Fruit fly (Drosophila melanogaster) whole organism, embryonic: ENCODE data around the gene CG1246.
A peak's percentile ranks its signal among the peaks of the same experiment; 100 is the strongest.

Experiments used
- Atf6 ChIP-seq: fragments of 200-800 bp; sonication (Bioruptor generic); IDR thresholded peaks from 2 replicates; pipeline ENCODE4 v1.3.6; 2022; ENCODE audit warnings: missing biosample characterization, missing genetic modification characterization
- CG10147 ChIP-seq: fragments of 200-800 bp; sonication (Bioruptor generic); optimal IDR thresholded peaks from 2 replicates; lab custom pipeline; 2019; ENCODE audit warnings: missing biosample characterization, mild to moderate bottlenecking, missing genetic modification characterization, moderate library complexity
- CG1233 ChIP-seq: fragments of 200-800 bp; sonication (Bioruptor generic); optimal IDR thresholded peaks from 4 replicates; lab custom pipeline; 2018; ENCODE audit warnings: missing biosample characterization, mild to moderate bottlenecking, missing genetic modification characterization
- CG12769 ChIP-seq: fragments of 200-800 bp; sonication (Bioruptor generic); optimal IDR thresholded peaks from 2 replicates; lab custom pipeline; 2019; ENCODE audit warnings: missing biosample characterization, mild to moderate bottlenecking, missing genetic modification characterization, moderate library complexity
- CG15514 ChIP-seq: fragments of 200-800 bp; sonication (Bioruptor generic); optimal IDR thresholded peaks from 3 replicates; lab custom pipeline; 2017; ENCODE audit warnings: missing biosample characterization, missing genetic modification characterization, mild to moderate bottlenecking, moderate library complexity, missing genetic modification reagents
- CG15601 ChIP-seq: fragments of 200-800 bp; sonication (Bioruptor generic); optimal IDR thresholded peaks from 3 replicates; lab custom pipeline; 2019; ENCODE audit warnings: missing biosample characterization, mild to moderate bottlenecking, missing genetic modification characterization, moderate library complexity
- CG15696 ChIP-seq: fragments of 200-800 bp; sonication (Bioruptor generic); optimal IDR thresholded peaks from 2 replicates; lab custom pipeline; 2019; ENCODE audit warnings: missing biosample characterization, mild to moderate bottlenecking, missing genetic modification characterization, moderate library complexity
- CG17359 ChIP-seq: fragments of 200-800 bp; sonication (Bioruptor generic); optimal IDR thresholded peaks from 3 replicates; lab custom pipeline; 2018; ENCODE audit warnings: missing biosample characterization, mild to moderate bottlenecking, missing genetic modification characterization, moderate library complexity
- CG17568 ChIP-seq: fragments of 200-800 bp; sonication (Bioruptor generic); optimal IDR thresholded peaks from 2 replicates; lab custom pipeline; 2018; ENCODE audit warnings: missing biosample characterization, mild to moderate bottlenecking, missing genetic modification characterization, moderate library complexity
- CG1792 ChIP-seq: fragments of 200-800 bp; sonication (Bioruptor generic); optimal IDR thresholded peaks from 2 replicates; lab custom pipeline; 2016; ENCODE audit warnings: missing biosample characterization, missing genetic modification characterization
- CG2202 ChIP-seq: fragments of 200-800 bp; sonication (Bioruptor generic); optimal IDR thresholded peaks from 2 replicates; lab custom pipeline; 2018; ENCODE audit warnings: missing biosample characterization, mild to moderate bottlenecking, missing genetic modification characterization
- CG2889 ChIP-seq: fragments of 200-800 bp; sonication (Bioruptor generic); IDR thresholded peaks from 3 replicates; pipeline ENCODE4 v1.3.6; 2022; ENCODE audit warnings: missing biosample characterization, missing genetic modification characterization
- CG42726 ChIP-seq: fragments of 200-800 bp; sonication (Bioruptor generic); IDR thresholded peaks from 2 replicates; pipeline ENCODE4 v1.3.6; 2022; ENCODE audit warnings: missing biosample characterization, missing genetic modification characterization; ENCODE audit not compliant: partially characterized antibody
- CG4328 ChIP-seq: fragments of 200-800 bp; sonication (Bioruptor generic); optimal IDR thresholded peaks from 3 replicates; lab custom pipeline; 2017; ENCODE audit warnings: missing biosample characterization, missing genetic modification reagents, missing genetic modification characterization
- CG6813 ChIP-seq: fragments of 200-800 bp; sonication (Bioruptor generic); optimal IDR thresholded peaks from 2 replicates; lab custom pipeline; 2017; ENCODE audit warnings: missing biosample characterization, missing genetic modification characterization, mild to moderate bottlenecking, moderate library complexity, missing genetic modification reagents
- CG7271 ChIP-seq: fragments of 200-800 bp; sonication (Bioruptor generic); optimal IDR thresholded peaks from 2 replicates; lab custom pipeline; 2018; ENCODE audit warnings: missing biosample characterization, mild to moderate bottlenecking, missing genetic modification characterization, moderate library complexity
- CG7786 ChIP-seq: fragments of 200-800 bp; sonication (Bioruptor generic); optimal IDR thresholded peaks from 2 replicates; lab custom pipeline; 2016; ENCODE audit warnings: missing biosample characterization, missing genetic modification characterization
- CG7963 ChIP-seq: fragments of 200-800 bp; sonication (Bioruptor generic); IDR thresholded peaks from 3 replicates; pipeline ENCODE4 v1.3.6; 2022; ENCODE audit warnings: missing biosample characterization, missing genetic modification characterization; ENCODE audit not compliant: partially characterized antibody
- CG8388 ChIP-seq: fragments of 200-800 bp; sonication (Bioruptor generic); optimal IDR thresholded peaks from 2 replicates; lab custom pipeline; 2019; ENCODE audit warnings: missing biosample characterization, mild to moderate bottlenecking, missing genetic modification characterization, moderate library complexity
- CG8944 ChIP-seq: fragments of 200-800 bp; sonication (Bioruptor generic); optimal IDR thresholded peaks from 3 replicates; lab custom pipeline; 2016; ENCODE audit warnings: missing biosample characterization, missing genetic modification characterization
- CG9797 ChIP-seq: fragments of 200-800 bp; sonication (Bioruptor generic); optimal IDR thresholded peaks from 3 replicates; lab custom pipeline; 2018; ENCODE audit warnings: missing biosample characterization, mild to moderate bottlenecking, missing genetic modification characterization
- CHES-1-like ChIP-seq: fragments of 200-800 bp; sonication (Bioruptor generic); optimal IDR thresholded peaks from 2 replicates; lab custom pipeline; 2016; ENCODE audit warnings: missing biosample characterization, missing genetic modification characterization
- Camta ChIP-seq: fragments of 200-800 bp; sonication (Bioruptor generic); optimal IDR thresholded peaks from 2 replicates; lab custom pipeline; 2016; ENCODE audit warnings: missing biosample characterization, missing genetic modification characterization
- Chrac-16 ChIP-seq: fragments of 200-800 bp; sonication (Bioruptor generic); optimal IDR thresholded peaks from 3 replicates; lab custom pipeline; 2016; ENCODE audit warnings: missing biosample characterization, missing genetic modification characterization
- CoRest ChIP-seq: fragments of 200-800 bp; sonication (Bioruptor generic); optimal IDR thresholded peaks from 3 replicates; lab custom pipeline; 2018; ENCODE audit warnings: missing biosample characterization, mild to moderate bottlenecking, missing genetic modification characterization, moderate library complexity
- E2f2 ChIP-seq: fragments of 200-800 bp; sonication (Bioruptor generic); IDR thresholded peaks from 2 replicates; pipeline ENCODE4 v1.3.6; 2022; ENCODE audit warnings: missing biosample characterization, missing genetic modification characterization
- HLH4C ChIP-seq: fragments of 200-800 bp; sonication (Bioruptor generic); IDR thresholded peaks from 3 replicates; pipeline ENCODE4 v1.3.6; 2022; ENCODE audit warnings: missing biosample characterization, missing genetic modification characterization; ENCODE audit not compliant: partially characterized antibody
- Hr78 ChIP-seq, 2 experiments: fragments of 200-800 bp in 1 of 2; fragments of >200 bp in 1 of 2; sonication (Bioruptor generic) in 1 of 2; optimal IDR thresholded peaks; 2 replicates each; lab custom pipeline; 2017 to 2019; ENCODE audit warnings: missing biosample characterization in 2 of 2, missing genetic modification characterization in 2 of 2, mild to moderate bottlenecking in 1 of 2, moderate library complexity in 1 of 2
- MESR4 ChIP-seq: fragments of 200-800 bp; sonication (Bioruptor generic); optimal IDR thresholded peaks from 2 replicates; lab custom pipeline; 2018; ENCODE audit warnings: missing biosample characterization, mild to moderate bottlenecking, missing genetic modification characterization, moderate library complexity
- Nf-YC ChIP-seq: fragments of 200-800 bp; optimal IDR thresholded peaks from 3 replicates; lab custom pipeline; 2019; ENCODE audit warnings: missing biosample characterization, mild to moderate bottlenecking, missing genetic modification characterization, moderate library complexity
- Optix ChIP-seq: fragments of 200-800 bp; sonication (Bioruptor generic); IDR thresholded peaks from 3 replicates; pipeline ENCODE4 v1.3.6; 2022; ENCODE audit warnings: missing biosample characterization, missing genetic modification characterization
- Poxn ChIP-seq: fragments of 200-800 bp; sonication (Bioruptor generic); IDR thresholded peaks from 2 replicates; pipeline ENCODE4 v1.3.6; 2022; ENCODE audit warnings: missing biosample characterization, missing genetic modification characterization
- Sox100B ChIP-seq: fragments of 200-800 bp; sonication (Bioruptor generic); optimal IDR thresholded peaks from 3 replicates; lab custom pipeline; 2018; ENCODE audit warnings: missing biosample characterization, mild to moderate bottlenecking, missing genetic modification characterization
- Tbp ChIP-seq: fragments of >200 bp; optimal IDR thresholded peaks from 2 replicates; lab custom pipeline; 2018; ENCODE audit warnings: missing biosample characterization, missing genetic modification characterization
- chm ChIP-seq: fragments of 200-800 bp; sonication (Bioruptor generic); IDR thresholded peaks from 2 replicates; pipeline ENCODE4 v1.3.6; 2022; ENCODE audit warnings: missing biosample characterization, missing genetic modification characterization
- dan ChIP-seq: fragments of 200-800 bp; sonication (Bioruptor generic); IDR thresholded peaks from 2 replicates; pipeline ENCODE4 v1.3.6; 2022; ENCODE audit warnings: missing biosample characterization, missing genetic modification characterization
- dpn ChIP-seq, 2 experiments: fragments of 200-800 bp; sonication (Bioruptor generic); optimal IDR thresholded peaks; 3 replicates each; lab custom pipeline; 2016; ENCODE audit warnings: missing biosample characterization in 2 of 2, missing genetic modification characterization in 2 of 2
- exex ChIP-seq: fragments of 200-800 bp; sonication (Bioruptor generic); optimal IDR thresholded peaks from 4 replicates; lab custom pipeline; 2018; ENCODE audit warnings: missing biosample characterization, mild to moderate bottlenecking, missing genetic modification characterization, moderate library complexity
- lov ChIP-seq, 2 experiments: fragments of 200-800 bp in 1 of 2; fragments of >200 bp in 1 of 2; sonication (Bioruptor generic) in 1 of 2; IDR thresholded peaks in 1 of 2; optimal IDR thresholded peaks in 1 of 2; 2 replicates in 1 of 2; 3 replicates in 1 of 2; pipeline versions ENCODE4 v1.3.6 to Lab custom; 2017 to 2022; ENCODE audit warnings: missing biosample characterization in 1 of 2, missing genetic modification characterization in 1 of 2
- maf-S ChIP-seq: fragments of 200-800 bp; sonication (Bioruptor generic); optimal IDR thresholded peaks from 2 replicates; lab custom pipeline; 2016; ENCODE audit warnings: missing biosample characterization, missing genetic modification characterization
- nau ChIP-seq: fragments of 200-800 bp; sonication (Bioruptor generic); optimal IDR thresholded peaks from 3 replicates; lab custom pipeline; 2017; ENCODE audit warnings: missing biosample characterization, mild to moderate bottlenecking, missing genetic modification characterization, missing genetic modification reagents
- pan ChIP-seq, 4 experiments: fragments of >200 bp in 3 of 4; fragments of 200-800 bp in 1 of 4; sonication (Bioruptor generic) in 1 of 4; optimal IDR thresholded peaks in 3 of 4; IDR thresholded peaks in 1 of 4; 2 replicates each; pipeline versions ENCODE4 v1.3.6 to Lab custom; 2017 to 2022; ENCODE audit warnings: missing biosample characterization in 2 of 4, missing genetic modification characterization in 2 of 4, mixed read lengths in 1 of 4
- ranshi ChIP-seq: fragments of 200-800 bp; sonication (Bioruptor generic); IDR thresholded peaks from 2 replicates; pipeline ENCODE4 v1.3.6; 2022; ENCODE audit warnings: missing biosample characterization, missing genetic modification characterization
- run ChIP-seq: fragments of 200-800 bp; sonication (Bioruptor generic); optimal IDR thresholded peaks from 3 replicates; lab custom pipeline; 2018; ENCODE audit warnings: missing biosample characterization, mild to moderate bottlenecking, missing genetic modification characterization
- tup ChIP-seq: fragments of 200-800 bp; sonication (Bioruptor generic); optimal IDR thresholded peaks from 2 replicates; lab custom pipeline; 2016; ENCODE audit warnings: missing biosample characterization, mild to moderate bottlenecking, missing genetic modification characterization, moderate library complexity

CG1246 gene

DNA sequence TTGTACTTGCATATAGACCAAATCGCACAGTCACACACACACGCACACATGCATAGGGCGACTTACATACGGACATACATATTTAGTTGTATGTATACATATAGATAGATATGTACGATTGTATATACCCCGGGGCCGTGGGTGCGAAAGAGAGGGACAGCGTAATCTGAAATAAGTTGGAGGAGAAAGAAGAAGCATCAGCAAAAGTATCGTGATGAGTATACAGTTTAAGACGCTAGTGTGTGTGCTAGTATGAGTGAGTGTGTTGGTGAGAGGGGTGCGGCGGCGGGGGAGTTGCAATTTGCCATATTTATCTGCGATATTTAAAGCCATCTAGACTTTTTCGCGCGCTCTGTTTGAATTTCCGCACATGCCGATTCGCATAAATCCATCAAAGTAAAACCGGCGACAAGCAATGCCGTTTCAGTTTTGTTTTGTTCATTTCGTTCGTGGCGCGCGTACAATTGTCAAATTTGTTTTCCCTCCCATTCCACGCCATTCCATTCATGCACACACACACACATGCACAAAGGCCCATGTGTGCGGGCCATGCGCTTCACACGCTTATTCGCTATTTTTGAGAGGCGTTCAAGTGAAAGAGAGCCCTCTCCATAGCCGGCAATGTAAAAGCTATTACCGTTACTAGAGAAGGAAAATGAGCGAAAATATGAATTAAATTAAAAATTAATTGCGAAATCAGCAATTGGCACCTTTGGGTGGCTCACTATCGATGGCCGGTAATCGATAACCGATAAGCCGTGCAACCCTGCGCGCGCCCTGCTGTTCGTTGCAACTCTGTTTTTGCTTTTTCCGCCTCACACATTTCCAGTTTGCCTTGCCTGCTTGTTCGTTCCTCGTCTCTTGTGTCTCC lies 12.7 kb upstream of the CG1246 start (continued):
- TF ChIP-seq Poxn (0 out of 2 replicates have a peak, but pooled peaks have one; percentile 31), CG7963 (GFP tag; lab: Robert Waterston, UW) (peak; percentile 84), CG7271 (tag; lab: Kevin White, UChicago) (peak; percentile 87), CG15601 (tag; lab: Kevin White, UChicago) (peak; percentile 73), HLH4C (GFP tag; lab: Robert Waterston, UW) (peak; percentile 82), Hr78 (GFP tag; optimal IDR thresholded peaks at IDR 0.05; lab: Kevin White, UChicago) (no peak), Sox100B (GFP tag; lab: Kevin White, UChicago) (peak; percentile 86), CoRest (tag; lab: Kevin White, UChicago) (peak; percentile 68), E2f2 (GFP tag; lab: Robert Waterston, UW) (peak; percentile 82), ranshi (peak; percentile 76), CG2202 (tag; lab: Kevin White, UChicago) (peak; percentile 75), CG7786 (GFP tag; lab: Kevin White, UChicago) (peak; percentile 50), run (tag; lab: Kevin White, UChicago) (peak; percentile 52), pan (optimal IDR thresholded peaks at IDR 0.05; lab: Kevin White, UChicago) (no peak), pan (GFP tag; optimal IDR thresholded peaks at IDR 0.05 in 1 of 2, IDR thresholded peaks at IDR 0.05 in 1 of 2) (peak in 1 of 2 experiments; percentile 80), CG42726 (peak; percentile 50; the same call in 1 of the 2 replicates), Atf6 (peak; percentile 81), CG1792 (GFP tag; lab: Kevin White, UChicago) (peak; percentile 53), nau (GFP tag; lab: Kevin White, UChicago) (peak; percentile 86), CG9797 (GFP tag; lab: Kevin White, UChicago) (peak; percentile 54), lov (optimal IDR thresholded peaks at IDR 0.05; lab: Kevin White, UChicago) (no peak), lov (GFP tag; IDR thresholded peaks at IDR 0.05; lab: Robert Waterston, UW) (peak; percentile 93), CG15696 (tag; lab: Kevin White, UChicago) (peak; percentile 49), CHES-1-like (GFP tag; lab: Kevin White, UChicago) (peak; percentile 86), Chrac-16 (GFP tag; lab: Kevin White, UChicago) (peak; percentile 51), CG6813 (peak; percentile 87), chm (GFP tag; lab: Robert Waterston, UW) (peak; percentile 94), CG17359 (tag; lab: Kevin White, UChicago) (peak; percentile 74), CG8944 (GFP tag; lab: Kevin White, UChicago) (peak; percentile 10), CG8388 (peak; percentile 75), Nf-YC (tag; lab: Kevin White, UChicago) (peak; percentile 59), MESR4 (GFP tag; lab: Kevin White, UChicago) (peak; percentile 42), dpn (GFP tag; optimal IDR thresholded peaks at IDR 0.05; lab: Kevin White, UChicago) (peak; percentile 35 to 84), CG12769 (tag; lab: Kevin White, UChicago) (peak; percentile 75), CG10147 (GFP tag; lab: Kevin White, UChicago) (peak; percentile 48), exex (tag; lab: Kevin White, UChicago) (peak; percentile 30), CG15514 (GFP tag; lab: Kevin White, UChicago) (peak; percentile 90), CG17568 (GFP tag; lab: Kevin White, UChicago) (peak; percentile 80), Tbp (GFP tag; lab: Kevin White, UChicago) (peak; percentile 5), CG2889 (GFP tag; lab: Robert Waterston, UW) (no peak), CG4328 (GFP tag; lab: Kevin White, UChicago) (peak; percentile 94), tup (peak; percentile 42), Optix (GFP tag; lab: Robert Waterston, UW) (peak; percentile 67; the same call in 2 of the 3 replicates), dan (GFP tag; lab: Robert Waterston, UW) (no peak), CG1233 (GFP tag; lab: Kevin White, UChicago) (peak; percentile 85), Camta (peak; percentile 78), maf-S (GFP tag; lab: Kevin White, UChicago) (peak; percentile 68)
